Fruit fly (Drosophila melanogaster) whole organism, wandering third instar larva: ENCODE data around the gene Desat2.

Experiments used
- Abd-B ChIP-seq: fragments of >200 bp; optimal IDR thresholded peaks from 2 replicates; lab custom pipeline; 2017; ENCODE audit warnings: missing biosample characterization, missing genetic modification characterization
- CG32264 ChIP-seq: fragments of 200-800 bp; sonication (Bioruptor generic); optimal IDR thresholded peaks from 2 replicates; lab custom pipeline; 2016; ENCODE audit warnings: missing biosample characterization, missing genetic modification characterization
- CG9705 ChIP-seq: fragments of 200-800 bp; sonication (Bioruptor generic); optimal IDR thresholded peaks from 2 replicates; lab custom pipeline; 2018; ENCODE audit warnings: missing biosample characterization, mild to moderate bottlenecking, missing genetic modification characterization
- CrebA ChIP-seq: fragments of 200-800 bp; sonication (Bioruptor generic); optimal IDR thresholded peaks from 2 replicates; lab custom pipeline; 2016; ENCODE audit warnings: missing biosample characterization, mild to moderate bottlenecking, missing genetic modification characterization, borderline replicate concordance
- Dfd ChIP-seq: fragments of >200 bp; optimal IDR thresholded peaks from 2 replicates; lab custom pipeline; 2017; ENCODE audit warnings: missing biosample characterization, missing genetic modification characterization
- Dif ChIP-seq: fragments of 200-275, 200-300 bp; sonication (Bioruptor generic); optimal IDR thresholded peaks from 2 replicates; lab custom pipeline; 2018; ENCODE audit warnings: missing biosample characterization, missing genetic modification characterization; ENCODE audit not compliant: partially characterized antibody
- GATAd ChIP-seq: sonication (Bioruptor generic); optimal IDR thresholded peaks from 2 replicates; lab custom pipeline; 2016; ENCODE audit warnings: missing biosample characterization, missing genetic modification characterization
- HLH106 ChIP-seq: fragments of 200-800 bp; optimal IDR thresholded peaks from 3 replicates; lab custom pipeline; 2019; ENCODE audit warnings: missing biosample characterization, mild to moderate bottlenecking, missing genetic modification characterization, moderate library complexity
- Hnf4 ChIP-seq: fragments of 200-800 bp; sonication (Bioruptor generic); optimal IDR thresholded peaks from 2 replicates; lab custom pipeline; 2016; ENCODE audit warnings: missing biosample characterization, mild to moderate bottlenecking, missing genetic modification characterization
- Hr78 ChIP-seq: fragments of >200 bp; optimal IDR thresholded peaks from 2 replicates; lab custom pipeline; 2017; ENCODE audit warnings: missing biosample characterization, missing genetic modification characterization
- Hr83 ChIP-seq: fragments of 200-300 bp; sonication (Bioruptor generic); optimal IDR thresholded peaks from 2 replicates; lab custom pipeline; 2016; ENCODE audit warnings: missing biosample characterization, mild to moderate bottlenecking, missing genetic modification characterization, moderate library complexity; ENCODE audit not compliant: poor library complexity, severe bottlenecking
- Jra ChIP-seq: sonication (Bioruptor generic); optimal IDR thresholded peaks from 2 replicates; lab custom pipeline; 2016; ENCODE audit warnings: missing biosample characterization, missing genetic modification characterization
- Mio ChIP-seq: sonication (Bioruptor generic); optimal IDR thresholded peaks from 2 replicates; lab custom pipeline; 2016; ENCODE audit warnings: missing biosample characterization, missing genetic modification characterization
- Myc ChIP-seq: fragments of >200 bp; optimal IDR thresholded peaks from 2 replicates; lab custom pipeline; 2017
- N ChIP-seq: fragments of >200 bp; optimal IDR thresholded peaks from 2 replicates; lab custom pipeline; 2018; ENCODE audit warnings: missing biosample characterization, missing external identifiers, missing genetic modification characterization
- OdsH ChIP-seq: fragments of 200-800 bp; sonication (Bioruptor generic); optimal IDR thresholded peaks from 2 replicates; lab custom pipeline; 2016; ENCODE audit warnings: missing biosample characterization, mild to moderate bottlenecking, missing genetic modification characterization
- Rel ChIP-seq, 2 experiments: fragments of 200-800 bp; sonication (Bioruptor generic) in 1 of 2; optimal IDR thresholded peaks; 2 replicates in 1 of 2; 3 replicates in 1 of 2; lab custom pipeline; 2016 to 2019; ENCODE audit warnings: mild to moderate bottlenecking in 2 of 2, missing biosample characterization in 2 of 2, missing genetic modification characterization in 2 of 2, moderate library complexity in 1 of 2
- Sp1 ChIP-seq: fragments of 200-800 bp; sonication (Bioruptor generic); optimal IDR thresholded peaks from 3 replicates; lab custom pipeline; 2019; ENCODE audit warnings: missing biosample characterization, mild to moderate bottlenecking, missing genetic modification characterization, moderate library complexity
- Vsx2 ChIP-seq: fragments of 200-300, 225-300 bp; sonication (Bioruptor generic); optimal IDR thresholded peaks from 2 replicates; lab custom pipeline; 2018; ENCODE audit warnings: missing biosample characterization, missing genetic modification characterization; ENCODE audit not compliant: partially characterized antibody
- br ChIP-seq: fragments of 200-800 bp; sonication (Bioruptor generic); optimal IDR thresholded peaks from 2 replicates; lab custom pipeline; 2016; ENCODE audit warnings: missing biosample characterization, missing genetic modification characterization
- brk ChIP-seq: fragments of 200-800 bp; sonication (Bioruptor generic); optimal IDR thresholded peaks from 2 replicates; lab custom pipeline; 2016; ENCODE audit warnings: missing biosample characterization, mild to moderate bottlenecking, missing genetic modification characterization
- dl ChIP-seq, 2 experiments: fragments of 175-275, 200-275 bp in 1 of 2; fragments of 200-275 bp in 1 of 2; sonication (Bioruptor generic); optimal IDR thresholded peaks; lab custom pipeline; 2018; ENCODE audit warnings: mild to moderate bottlenecking in 2 of 2, missing biosample characterization in 2 of 2, missing genetic modification characterization in 2 of 2, moderate library complexity in 2 of 2; ENCODE audit not compliant: partially characterized antibody in 2 of 2, insufficient read depth in 1 of 2
- dmrt93B ChIP-seq: fragments of 200-800 bp; sonication (Bioruptor generic); optimal IDR thresholded peaks from 2 replicates; lab custom pipeline; 2018; ENCODE audit warnings: missing biosample characterization, mild to moderate bottlenecking, missing genetic modification characterization
- dsf ChIP-seq: sonication (Bioruptor generic); optimal IDR thresholded peaks from 2 replicates; lab custom pipeline; 2016; ENCODE audit warnings: missing biosample characterization, missing genetic modification characterization, borderline replicate concordance
- ey ChIP-seq: fragments of 200-800 bp; sonication (Bioruptor generic); optimal IDR thresholded peaks from 2 replicates; lab custom pipeline; 2016; ENCODE audit warnings: missing biosample characterization, missing genetic modification characterization
- foxo ChIP-seq, 2 experiments: fragments of 200-800 bp; sonication (Bioruptor generic); optimal IDR thresholded peaks; 2 replicates in 1 of 2; 3 replicates in 1 of 2; lab custom pipeline; 2016 to 2017; ENCODE audit warnings: missing biosample characterization in 2 of 2, missing genetic modification characterization in 2 of 2
- fru ChIP-seq: fragments of 200-800 bp; sonication (Bioruptor generic); optimal IDR thresholded peaks from 3 replicates; lab custom pipeline; 2016; ENCODE audit warnings: missing biosample characterization, mild to moderate bottlenecking, missing genetic modification characterization
- h ChIP-seq: fragments of 200-800 bp; sonication (Bioruptor generic); optimal IDR thresholded peaks from 3 replicates; lab custom pipeline; 2016; ENCODE audit warnings: missing biosample characterization, mild to moderate bottlenecking, missing genetic modification characterization
- jim ChIP-seq: fragments of 175-275, 200-325 bp; sonication (Bioruptor generic); optimal IDR thresholded peaks from 2 replicates; lab custom pipeline; 2016; ENCODE audit warnings: missing biosample characterization, mild to moderate bottlenecking, missing genetic modification characterization
- lola ChIP-seq: fragments of >200 bp; optimal IDR thresholded peaks from 2 replicates; lab custom pipeline; 2017; ENCODE audit warnings: missing biosample characterization, missing genetic modification characterization
- pan ChIP-seq: fragments of >200 bp; optimal IDR thresholded peaks from 2 replicates; lab custom pipeline; 2017
- psq ChIP-seq: fragments of 200-800 bp; sonication (Bioruptor generic); optimal IDR thresholded peaks from 3 replicates; lab custom pipeline; 2017; ENCODE audit warnings: missing biosample characterization, mild to moderate bottlenecking, missing genetic modification characterization, moderate library complexity
- rgr ChIP-seq: fragments of 200-800 bp; sonication (Bioruptor generic); optimal IDR thresholded peaks from 3 replicates; lab custom pipeline; 2016; ENCODE audit warnings: missing biosample characterization, mild to moderate bottlenecking, missing genetic modification characterization
- sage ChIP-seq: fragments of 200-800 bp; sonication (Bioruptor generic); optimal IDR thresholded peaks from 2 replicates; lab custom pipeline; 2016; ENCODE audit warnings: missing biosample characterization, mild to moderate bottlenecking, missing genetic modification characterization
- sv ChIP-seq: fragments of 200-800 bp; sonication (Bioruptor generic); optimal IDR thresholded peaks from 3 replicates; lab custom pipeline; 2016; ENCODE audit warnings: missing biosample characterization, missing genetic modification characterization
- tai ChIP-seq: sonication (Bioruptor generic); optimal IDR thresholded peaks from 2 replicates; lab custom pipeline; 2016; ENCODE audit warnings: missing biosample characterization, missing genetic modification characterization
- usp ChIP-seq: fragments of >200 bp; optimal IDR thresholded peaks from 2 replicates; lab custom pipeline; 2017; ENCODE audit warnings: missing biosample characterization, missing genetic modification characterization
- woc ChIP-seq: sonication (Bioruptor generic); optimal IDR thresholded peaks from 2 replicates; lab custom pipeline; 2016; ENCODE audit warnings: missing biosample characterization, mild to moderate bottlenecking, missing genetic modification characterization

Desat2 gene

dm6 chr3R:12401672-12402296 is 34.3 kb upstream of the Desat2 start, which contains the start of gene DNAlig3:
Gene DNAlig3 (minus strand): TSS chr3R:12401839.
- TF ChIP-seq psq (GFP tag; lab: Kevin White, UChicago) (no peak), Rel (GFP tag; optimal IDR thresholded peaks at IDR 0.05; lab: Kevin White, UChicago) (no peak), Rel (tag; optimal IDR thresholded peaks at IDR 0.05; lab: Kevin White, UChicago) (peak; percentile 83), sage (GFP tag; lab: Kevin White, UChicago) (no peak), CrebA (GFP tag; lab: Kevin White, UChicago) (no peak), fru (GFP tag; lab: Kevin White, UChicago) (no peak)
- TF ChIP-seq, all 38 proteins: peak for 1

dm6 chr3R:12402935-12403334 is 33.1 kb upstream of the Desat2 start:
- TF ChIP-seq Hnf4 (GFP tag; lab: Kevin White, UChicago) (peak; percentile 94), pan (lab: Kevin White, UChicago) (no peak), ey (peak; percentile 89), foxo (GFP tag; optimal IDR thresholded peaks at IDR 0.05; lab: Kevin White, UChicago) (peak; percentile 89 to 96), Jra (GFP tag; lab: Kevin White, UChicago) (peak; percentile 84), dsf (GFP tag; lab: Kevin White, UChicago) (peak; percentile 88), Dif (GFP tag; lab: Kevin White, UChicago) (no peak), fru (GFP tag; lab: Kevin White, UChicago) (peak; percentile 94), brk (GFP tag; lab: Kevin White, UChicago) (peak; percentile 95), usp (GFP tag; lab: Kevin White, UChicago) (no peak), CG32264 (GFP tag; lab: Kevin White, UChicago) (peak; percentile 94), Hr78 (GFP tag; lab: Kevin White, UChicago) (no peak), jim (GFP tag; lab: Kevin White, UChicago) (no peak), dmrt93B (GFP tag; lab: Kevin White, UChicago) (peak; percentile 99), Abd-B (GFP tag; lab: Kevin White, UChicago) (no peak), HLH106 (tag; lab: Kevin White, UChicago) (peak; percentile 98), GATAd (GFP tag; lab: Kevin White, UChicago) (peak; percentile 36), Rel (GFP tag; optimal IDR thresholded peaks at IDR 0.05; lab: Kevin White, UChicago) (peak; percentile 90), Rel (tag; optimal IDR thresholded peaks at IDR 0.05; lab: Kevin White, UChicago) (peak; percentile 93), rgr (peak; percentile 97), Myc (lab: Kevin White, UChicago) (no peak), Dfd (GFP tag; lab: Kevin White, UChicago) (no peak), woc (GFP tag; lab: Kevin White, UChicago) (peak; percentile 86), Sp1 (peak; percentile 99), OdsH (GFP tag; lab: Kevin White, UChicago) (peak; percentile 95), sage (GFP tag; lab: Kevin White, UChicago) (peak; percentile 99), N (GFP tag; lab: Kevin White, UChicago) (no peak), CG9705 (peak; percentile 100), Mio (GFP tag; lab: Kevin White, UChicago) (peak; percentile 59), CrebA (GFP tag; lab: Kevin White, UChicago) (no peak), br (GFP tag; lab: Kevin White, UChicago) (peak; percentile 95), Vsx2 (GFP tag; lab: Kevin White, UChicago) (no peak), dl (GFP tag; optimal IDR thresholded peaks at IDR 0.05; lab: Kevin White, UChicago; ENCODE audit: insufficient read depth in 1 of 2, partially characterized antibody in 2 of 2) (no peak), psq (GFP tag; lab: Kevin White, UChicago) (peak; percentile 84), h (peak; percentile 99), lola (GFP tag; lab: Kevin White, UChicago) (no peak), tai (no peak), Hr83 (GFP tag; lab: Kevin White, UChicago) (peak; percentile 92), sv (peak; percentile 94)
